Worm (Caenorhabditis elegans) whole organism, L4/young adult: ENCODE results near the gene vps-60.
A peak's percentile ranks its signal among the peaks of the same experiment; 100 is the strongest.
"Not testable (repeated sequence)": the region's sequence is repeated elsewhere in the genome, so short reads cannot be mapped to it uniquely, and the experiment has no call there.

Source experiments
- W03F9.2 ChIP-seq: fragments of 150-350 bp; optimal IDR thresholded peaks from 2 replicates; lab custom pipeline; 2014; ENCODE audit warnings: missing biosample characterization, missing genetic modification characterization
- dao-5 ChIP-seq: sonication (generic microtip); optimal IDR thresholded peaks from 2 replicates; lab custom pipeline; 2016; ENCODE audit warnings: missing genotype, missing genetic modification characterization, moderate library complexity, missing compliant biosample characterization
- him-1 ChIP-seq: sonication (generic microtip); optimal IDR thresholded peaks from 2 replicates; lab custom pipeline; 2016; ENCODE audit warnings: missing genotype, missing genetic modification reagents, missing genetic modification characterization, missing compliant biosample characterization

Gene vps-60

ce11 chrV:8607353-8607850 is 1.5 kb upstream of the vps-60 start, which contains the start of gene smk-1:
smk-1 (plus strand) TSS chrV:8607800.
- no peak for TF ChIP-seq W03F9.2 (tag; lab: Kevin White, UChicago)
- TF ChIP-seq dao-5: no peak
- TF ChIP-seq him-1 (tag; lab: Kevin White, UChicago): no peak

ce11 chrV:8603272-8603671 is 2.7 kb downstream of the vps-60 start, which contains the start of gene F41E6.5:
F41E6.5 (plus strand) TSS chrV:8603480.
- TF ChIP-seq W03F9.2 (tag; lab: Kevin White, UChicago) (no peak), him-1 (tag; lab: Kevin White, UChicago) (no peak)

ce11 chrV:8602638-8603037 is 3.3 kb downstream of the vps-60 start, which contains the start of gene F41E6.15:
F41E6.15 (minus strand) TSS chrV:8602738.
- TF ChIP-seq him-1 (tag; lab: Kevin White, UChicago): no peak
- TF ChIP-seq W03F9.2 (tag; lab: Kevin White, UChicago): no peak
- no peak for TF ChIP-seq dao-5

ce11 chrV:8601420-8601819 is 4.5 kb downstream of the vps-60 start, which contains the start of gene F41E6.8:
F41E6.8 (minus strand) TSS chrV:8601520.
- TF ChIP-seq dao-5: no peak
- no peak for TF ChIP-seq W03F9.2 (tag; lab: Kevin White, UChicago)
- TF ChIP-seq him-1 (tag; lab: Kevin White, UChicago): no peak

- no peak for TF ChIP-seq W03F9.2 (tag; lab: Kevin White, UChicago)
- no peak for TF ChIP-seq dao-5
- TF ChIP-seq him-1 (tag; lab: Kevin White, UChicago): no peak
These were observed 6.0 kb downstream of the vps-60 start for ce11 chrV:8599957-8600356.

- TF ChIP-seq dao-5: no peak
- TF ChIP-seq him-1 (tag; lab: Kevin White, UChicago): no peak
- TF ChIP-seq W03F9.2 (tag; lab: Kevin White, UChicago): no peak
These were observed 6.7 kb downstream of the vps-60 start, which contains the start of gene F41E6.7 for ce11 chrV:8599192-8599591. F41E6.7 (minus strand) TSS chrV:8599292.

- TF ChIP-seq W03F9.2 (tag; lab: Kevin White, UChicago) (no peak), dao-5 (no peak), him-1 (tag; lab: Kevin White, UChicago) (no peak)
These were observed 11.6 kb downstream of the vps-60 start, which contains the start of gene tag-196 for ce11 chrV:8594105-8594964. tag-196 (plus strand) TSS chrV:8594914.

- TF ChIP-seq dao-5: no peak
These were observed 13.1 kb downstream of the vps-60 start for ce11 chrV:8592691-8593307.

ce11 chrV:8588079-8588478 is 17.8 kb downstream of the vps-60 start, which contains the start of gene C10B5.3:
C10B5.3 (minus strand) TSS chrV:8588179.
- no peak for TF ChIP-seq dao-5
- no peak for TF ChIP-seq him-1 (tag; lab: Kevin White, UChicago)
- TF ChIP-seq W03F9.2 (tag; lab: Kevin White, UChicago): no peak

- TF ChIP-seq him-1 (tag; lab: Kevin White, UChicago): no peak
These were observed 19.0 kb downstream of the vps-60 start for ce11 chrV:8586920-8587319.

- TF ChIP-seq dao-5: no peak
- no peak for TF ChIP-seq him-1 (tag; lab: Kevin White, UChicago)
- no peak for TF ChIP-seq W03F9.2 (tag; lab: Kevin White, UChicago)
These were observed 19.5 kb downstream of the vps-60 start for ce11 chrV:8586472-8586871.

- no peak for TF ChIP-seq him-1 (tag; lab: Kevin White, UChicago)
These were observed 25.0 kb downstream of the vps-60 start, which contains the start of gene C10B5.1 for ce11 chrV:8580961-8581360. C10B5.1 (plus strand) TSS chrV:8581261.

- TF ChIP-seq dao-5; him-1 (tag; lab: Kevin White, UChicago); W03F9.2 (tag; lab: Kevin White, UChicago): not testable (repeated sequence)
These were observed 31.2 kb downstream of the vps-60 start, which contains the start of gene F25G6.1 for ce11 chrV:8574762-8575161. F25G6.1 (plus strand) TSS chrV:8575062.

- peak; percentile 70 for TF ChIP-seq W03F9.2 (tag; lab: Kevin White, UChicago)
- TF ChIP-seq him-1 (tag; lab: Kevin White, UChicago): no peak
- TF ChIP-seq dao-5: no peak
These were observed 36.0 kb downstream of the vps-60 start, which contains the start of the genes F25G6.9 and symk-1 for ce11 chrV:8569841-8570361. F25G6.9 (minus strand) TSS chrV:8570000. symk-1 (plus strand) TSS chrV:8570311.
